Worm (Caenorhabditis elegans) whole organism, early embryonic: ENCODE results near the gene R53.4.

Experiments used
- B0310.2 ChIP-seq: sonication (generic microtip); optimal IDR thresholded peaks from 2 replicates; lab custom pipeline; 2016; ENCODE audit warnings: mild to moderate bottlenecking, missing genetic modification characterization, missing compliant biosample characterization
- F13C5.2 ChIP-seq: sonication (generic microtip); optimal IDR thresholded peaks from 2 replicates; lab custom pipeline; 2017; ENCODE audit warnings: mild to moderate bottlenecking, missing genetic modification characterization, inconsistent platforms, missing compliant biosample characterization
- aly-1 ChIP-seq: sonication (generic microtip); optimal IDR thresholded peaks from 2 replicates; lab custom pipeline; 2016; ENCODE audit warnings: missing genetic modification characterization, missing compliant biosample characterization
- ama-1 ChIP-seq: fragments of 150-350 bp; optimal IDR thresholded peaks from 2 replicates; lab custom pipeline; 2014
- ceh-13 ChIP-seq: fragments of 200-800 bp; sonication (Bioruptor generic); optimal IDR thresholded peaks from 2 replicates; lab custom pipeline; 2018; ENCODE audit warnings: mild to moderate bottlenecking, missing genetic modification characterization, missing compliant biosample characterization
- ceh-36 ChIP-seq: sonication (generic microtip); optimal IDR thresholded peaks from 2 replicates; lab custom pipeline; 2016; ENCODE audit warnings: missing genetic modification characterization, inconsistent platforms, missing compliant biosample characterization
- ets-7 ChIP-seq: sonication (generic microtip); optimal IDR thresholded peaks from 2 replicates; lab custom pipeline; 2016; ENCODE audit warnings: missing genotype, missing genetic modification characterization, missing compliant biosample characterization
- flt-1 ChIP-seq: fragments of 200-800 bp; sonication (Bioruptor generic); IDR thresholded peaks from 2 replicates; pipeline ENCODE4 v1.3.6; 2022; ENCODE audit warnings: missing genetic modification characterization, missing compliant biosample characterization
- hmbx-1 ChIP-seq: sonication (generic microtip); optimal IDR thresholded peaks from 2 replicates; lab custom pipeline; 2016; ENCODE audit warnings: mild to moderate bottlenecking, missing genetic modification characterization, missing compliant biosample characterization
- hmg-4 ChIP-seq: fragments of 200-800 bp; sonication (Bioruptor generic); optimal IDR thresholded peaks from 2 replicates; lab custom pipeline; 2018; ENCODE audit warnings: mild to moderate bottlenecking, missing genetic modification characterization, missing compliant biosample characterization
- hnd-1 ChIP-seq: sonication (generic microtip); optimal IDR thresholded peaks from 2 replicates; lab custom pipeline; 2016; ENCODE audit warnings: missing genetic modification characterization, missing compliant biosample characterization
- pes-1 ChIP-seq: fragments of 200-800 bp; sonication (Bioruptor generic); IDR thresholded peaks from 2 replicates; pipeline ENCODE4 v1.3.6; 2022; ENCODE audit warnings: missing genetic modification reagents, missing genetic modification characterization, missing compliant biosample characterization
- scrt-1 ChIP-seq: fragments of 200-800 bp; sonication (Bioruptor generic); IDR thresholded peaks from 2 replicates; pipeline ENCODE4 v1.3.6; 2022; ENCODE audit warnings: missing genetic modification characterization, missing compliant biosample characterization
- sea-1 ChIP-seq: fragments of 200-800 bp; sonication (Bioruptor generic); conservative IDR thresholded peaks from 2 replicates; pipeline ENCODE4 v1.3.6; 2022; ENCODE audit warnings: missing genetic modification characterization, missing compliant biosample characterization
- tbx-11 ChIP-seq: fragments of 200-800 bp; sonication (Bioruptor generic); IDR thresholded peaks from 2 replicates; pipeline ENCODE4 v1.3.6; 2022; ENCODE audit warnings: missing genetic modification characterization, missing compliant biosample characterization
- tbx-37 ChIP-seq: fragments of 200-800 bp; sonication (Bioruptor generic); conservative IDR thresholded peaks from 2 replicates; pipeline ENCODE4 v1.3.6; 2022; ENCODE audit warnings: missing genetic modification reagents, missing genetic modification characterization, missing compliant biosample characterization
- tra-4 ChIP-seq: sonication (generic microtip); optimal IDR thresholded peaks from 2 replicates; lab custom pipeline; 2017; ENCODE audit warnings: missing genetic modification characterization, missing compliant biosample characterization

Gene R53.4

ce11 chrII:9989533-9989932 is 21.7 kb upstream of the R53.4 start:
- TF ChIP-seq aly-1 (tag; lab: Kevin White, UChicago) (no peak), ama-1 (lab: Kevin White, UChicago) (no peak), ceh-36 (tag; lab: Kevin White, UChicago) (no peak), hnd-1 (tag; lab: Kevin White, UChicago) (no peak), sea-1 (GFP tag; lab: Robert Waterston, UW) (no peak), B0310.2 (no peak), ceh-13 (GFP tag; lab: Kevin White, UChicago) (no peak), hmbx-1 (tag; lab: Kevin White, UChicago) (no peak), F13C5.2 (tag; lab: Kevin White, UChicago) (no peak), flt-1 (GFP tag; lab: Robert Waterston, UW) (no peak), tbx-11 (GFP tag; lab: Robert Waterston, UW) (no peak), pes-1 (GFP tag; lab: Robert Waterston, UW) (no peak), hmg-4 (no peak), tbx-37 (no peak), scrt-1 (GFP tag; lab: Robert Waterston, UW) (no peak), ets-7 (tag; lab: Kevin White, UChicago) (no peak), tra-4 (tag; lab: Kevin White, UChicago) (no peak)

ce11 chrII:9988620-9989019 is 20.8 kb upstream of the R53.4 start:
- TF ChIP-seq pes-1 (GFP tag; lab: Robert Waterston, UW) = no peak
- TF ChIP-seq aly-1 (tag; lab: Kevin White, UChicago) = no peak
- no peak for TF ChIP-seq tbx-11 (GFP tag; lab: Robert Waterston, UW)
- no peak for TF ChIP-seq flt-1 (GFP tag; lab: Robert Waterston, UW)
- TF ChIP-seq ets-7 (tag; lab: Kevin White, UChicago) = no peak
- no peak for TF ChIP-seq hnd-1 (tag; lab: Kevin White, UChicago)
- TF ChIP-seq ama-1 (lab: Kevin White, UChicago) = no peak
- no peak for TF ChIP-seq tra-4 (tag; lab: Kevin White, UChicago)
- no peak for TF ChIP-seq sea-1 (GFP tag; lab: Robert Waterston, UW)
- no peak for TF ChIP-seq B0310.2
- TF ChIP-seq hmg-4 = no peak
- TF ChIP-seq ceh-36 (tag; lab: Kevin White, UChicago) = no peak
- TF ChIP-seq tbx-37 = no peak

ce11 chrII:9986635-9987575 is 19.1 kb upstream of the R53.4 start:
- TF ChIP-seq hnd-1 (tag; lab: Kevin White, UChicago) = no peak
- no peak for TF ChIP-seq scrt-1 (GFP tag; lab: Robert Waterston, UW)
- TF ChIP-seq sea-1 (GFP tag; lab: Robert Waterston, UW) = no peak
- no peak for TF ChIP-seq tbx-37
- TF ChIP-seq F13C5.2 (tag; lab: Kevin White, UChicago) = no peak
- TF ChIP-seq hmg-4 = no peak
- no peak for TF ChIP-seq ama-1 (lab: Kevin White, UChicago)
- TF ChIP-seq tra-4 (tag; lab: Kevin White, UChicago) = no peak
- no peak for TF ChIP-seq pes-1 (GFP tag; lab: Robert Waterston, UW)
- no peak for TF ChIP-seq aly-1 (tag; lab: Kevin White, UChicago)
- no peak for TF ChIP-seq hmbx-1 (tag; lab: Kevin White, UChicago)
- TF ChIP-seq ets-7 (tag; lab: Kevin White, UChicago) = no peak
- no peak for TF ChIP-seq flt-1 (GFP tag; lab: Robert Waterston, UW)
- no peak for TF ChIP-seq tbx-11 (GFP tag; lab: Robert Waterston, UW)
- no peak for TF ChIP-seq ceh-13 (GFP tag; lab: Kevin White, UChicago)
- TF ChIP-seq ceh-36 (tag; lab: Kevin White, UChicago) = no peak

DNA sequence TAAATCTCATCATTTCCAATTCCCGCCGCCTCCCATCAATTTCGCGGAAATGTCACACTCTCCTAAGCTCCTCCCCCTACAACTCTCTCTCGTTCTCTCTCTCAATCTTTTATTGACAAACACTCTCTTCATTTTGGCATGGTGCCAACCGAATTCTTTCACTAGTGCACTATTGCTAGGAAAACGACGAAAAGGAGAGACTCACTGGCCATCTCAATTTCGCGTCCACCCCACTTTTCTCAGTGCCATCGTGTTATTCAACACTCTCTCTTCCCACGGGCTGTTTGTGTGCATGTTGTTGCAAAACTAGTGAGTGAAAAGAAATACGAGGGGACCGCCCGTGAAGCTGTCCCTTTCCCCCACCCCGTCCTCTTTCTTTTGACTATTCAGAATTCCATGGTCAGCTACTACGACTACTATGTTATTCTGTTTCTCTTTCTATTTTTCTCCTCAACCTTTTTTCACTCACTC is 17.1 kb upstream of the R53.4 start:
- TF ChIP-seq F13C5.2 (tag; lab: Kevin White, UChicago) = peak; percentile 49
- TF ChIP-seq sea-1 (GFP tag; lab: Robert Waterston, UW) = no peak
- TF ChIP-seq hmg-4 = peak; percentile 47

ce11 chrII:9982437-9982836 is 14.6 kb upstream of the R53.4 start:
- no peak for TF ChIP-seq tra-4 (tag; lab: Kevin White, UChicago)
- TF ChIP-seq flt-1 (GFP tag; lab: Robert Waterston, UW) = no peak
- no peak for TF ChIP-seq hmg-4
- no peak for TF ChIP-seq aly-1 (tag; lab: Kevin White, UChicago)
- TF ChIP-seq B0310.2 = no peak
- TF ChIP-seq ama-1 (lab: Kevin White, UChicago) = no peak
- no peak for TF ChIP-seq F13C5.2 (tag; lab: Kevin White, UChicago)
- no peak for TF ChIP-seq scrt-1 (GFP tag; lab: Robert Waterston, UW)
- TF ChIP-seq hnd-1 (tag; lab: Kevin White, UChicago) = no peak
- no peak for TF ChIP-seq hmbx-1 (tag; lab: Kevin White, UChicago)

ce11 chrII:9981760-9982159 is 13.9 kb upstream of the R53.4 start, which contains the start of gene sdz-38:
TSS of gene sdz-38 (minus strand) at chrII:9981860.
- TF ChIP-seq tbx-37 = no peak
- TF ChIP-seq tra-4 (tag; lab: Kevin White, UChicago) = no peak
- no peak for TF ChIP-seq tbx-11 (GFP tag; lab: Robert Waterston, UW)
- no peak for TF ChIP-seq hmg-4
- TF ChIP-seq hnd-1 (tag; lab: Kevin White, UChicago) = no peak
- no peak for TF ChIP-seq flt-1 (GFP tag; lab: Robert Waterston, UW)
- no peak for TF ChIP-seq hmbx-1 (tag; lab: Kevin White, UChicago)
- TF ChIP-seq ama-1 (lab: Kevin White, UChicago) = no peak
- no peak for TF ChIP-seq scrt-1 (GFP tag; lab: Robert Waterston, UW)
- no peak for TF ChIP-seq B0310.2
- no peak for TF ChIP-seq sea-1 (GFP tag; lab: Robert Waterston, UW)
- TF ChIP-seq aly-1 (tag; lab: Kevin White, UChicago) = no peak
- TF ChIP-seq ceh-36 (tag; lab: Kevin White, UChicago) = no peak
- no peak for TF ChIP-seq pes-1 (GFP tag; lab: Robert Waterston, UW)
- TF ChIP-seq ets-7 (tag; lab: Kevin White, UChicago) = no peak
- TF ChIP-seq ceh-13 (GFP tag; lab: Kevin White, UChicago) = no peak
- no peak for TF ChIP-seq F13C5.2 (tag; lab: Kevin White, UChicago)
